Worm (Caenorhabditis elegans) whole organism, young adult: ENCODE data around the gene tor-2.
A peak's percentile ranks its signal among the peaks of the same experiment; 100 is the strongest.

Experiments
- C17E4.6 ChIP-seq: fragments of 200-800 bp; sonication (Bioruptor generic); IDR thresholded peaks from 2 replicates; pipeline ENCODE4 v1.3.6; 2022; ENCODE audit warnings: missing genetic modification reagents, missing genetic modification characterization, missing compliant biosample characterization
- D2030.7 ChIP-seq: fragments of 200-800 bp; sonication (Bioruptor generic); IDR thresholded peaks from 2 replicates; pipeline ENCODE4 v1.3.6; 2022; ENCODE audit warnings: missing genetic modification reagents, missing genetic modification characterization, missing compliant biosample characterization
- F22D6.2 ChIP-seq: sonication (generic microtip); optimal IDR thresholded peaks from 2 replicates; lab custom pipeline; 2016; ENCODE audit warnings: mild to moderate bottlenecking, missing genetic modification characterization, missing compliant biosample characterization
- F55B11.4 ChIP-seq: sonication (generic microtip); optimal IDR thresholded peaks from 2 replicates; lab custom pipeline; 2016; ENCODE audit warnings: missing compliant biosample characterization, missing genetic modification characterization, borderline replicate concordance; ENCODE audit not compliant: insufficient read depth
- K11D2.4 ChIP-seq: fragments of 200-800 bp; sonication (Bioruptor generic); IDR thresholded peaks from 2 replicates; pipeline ENCODE4 v1.3.6; 2022; ENCODE audit warnings: missing genetic modification reagents, missing genetic modification characterization, missing compliant biosample characterization
- K12H6.12 ChIP-seq: fragments of 200-800 bp; sonication (Bioruptor generic); optimal IDR thresholded peaks from 2 replicates; lab custom pipeline; 2018; ENCODE audit warnings: mild to moderate bottlenecking, missing genetic modification characterization, missing compliant biosample characterization
- T07F8.4 ChIP-seq: sonication (generic microtip); optimal IDR thresholded peaks from 2 replicates; lab custom pipeline; 2016; ENCODE audit warnings: mild to moderate bottlenecking, missing genetic modification characterization, moderate library complexity, missing compliant biosample characterization
- T26A5.8 ChIP-seq: sonication (generic microtip); optimal IDR thresholded peaks from 2 replicates; lab custom pipeline; 2016; ENCODE audit warnings: missing genetic modification characterization, missing compliant biosample characterization
- Y67H2A.10 ChIP-seq: fragments of 200-800 bp; sonication (Bioruptor generic); conservative IDR thresholded peaks from 2 replicates; pipeline ENCODE4 v1.3.6; 2022; ENCODE audit warnings: missing genetic modification reagents, missing genetic modification characterization, missing compliant biosample characterization
- ZK185.1 ChIP-seq: sonication (generic microtip); optimal IDR thresholded peaks from 2 replicates; lab custom pipeline; 2016; ENCODE audit warnings: mild to moderate bottlenecking, missing genetic modification characterization, missing compliant biosample characterization; ENCODE audit not compliant: poor library complexity, severe bottlenecking
- akir-1 ChIP-seq: fragments of 200-800 bp; sonication (Bioruptor generic); optimal IDR thresholded peaks from 2 replicates; lab custom pipeline; 2018; ENCODE audit warnings: mild to moderate bottlenecking, missing genetic modification characterization, moderate library complexity, missing compliant biosample characterization
- ama-1 ChIP-seq, 3 experiments: fragments of 150-350 bp in 1 of 3; sonication (generic microtip) in 2 of 3; optimal IDR thresholded peaks; 2 replicates each; lab custom pipeline; 2014 to 2018; ENCODE audit warnings: missing biosample characterization in 2 of 3, missing genetic modification characterization in 2 of 3, missing genetic modification reagents in 2 of 3
- aptf-2 ChIP-seq: fragments of 200-800 bp; sonication (Bioruptor generic); conservative IDR thresholded peaks from 2 replicates; pipeline ENCODE4 v1.3.6; 2022; ENCODE audit warnings: missing genetic modification reagents, missing genetic modification characterization, missing compliant biosample characterization
- athp-1 ChIP-seq: sonication (generic microtip); optimal IDR thresholded peaks from 2 replicates; lab custom pipeline; 2017; ENCODE audit warnings: mild to moderate bottlenecking, missing genetic modification characterization, missing compliant biosample characterization
- ccch-3 ChIP-seq: fragments of 200-800 bp; sonication (Bioruptor generic); optimal IDR thresholded peaks from 2 replicates; lab custom pipeline; 2018; ENCODE audit warnings: mild to moderate bottlenecking, missing genetic modification characterization, missing compliant biosample characterization
- cebp-2 ChIP-seq: fragments of 200-800 bp; sonication (Bioruptor generic); IDR thresholded peaks from 2 replicates; pipeline ENCODE4 v1.3.6; 2022; ENCODE audit warnings: missing genetic modification characterization, missing compliant biosample characterization
- ceh-100 ChIP-seq: fragments of 200-800 bp; sonication (Bioruptor generic); IDR thresholded peaks from 2 replicates; pipeline ENCODE4 v1.3.6; 2022; ENCODE audit warnings: missing genetic modification reagents, missing genetic modification characterization, missing compliant biosample characterization
- chd-7 ChIP-seq: sonication (generic microtip); optimal IDR thresholded peaks from 2 replicates; lab custom pipeline; 2016; ENCODE audit warnings: mild to moderate bottlenecking, missing genetic modification characterization, moderate library complexity, missing compliant biosample characterization
- die-1 ChIP-seq: sonication (generic microtip); optimal IDR thresholded peaks from 2 replicates; lab custom pipeline; 2016; ENCODE audit warnings: missing genotype, mild to moderate bottlenecking, missing genetic modification characterization, missing compliant biosample characterization
- efl-1 ChIP-seq: fragments of 150-350 bp; optimal IDR thresholded peaks from 2 replicates; lab custom pipeline; 2014; ENCODE audit warnings: missing biosample characterization, missing genetic modification reagents, missing genetic modification characterization
- egl-44 ChIP-seq: fragments of 200-800 bp; sonication (Bioruptor generic); IDR thresholded peaks from 2 replicates; pipeline ENCODE4 v1.3.6; 2022; ENCODE audit warnings: missing genetic modification reagents, missing genetic modification characterization, missing compliant biosample characterization
- fkh-3 ChIP-seq: sonication (generic microtip); optimal IDR thresholded peaks from 2 replicates; lab custom pipeline; 2016; ENCODE audit warnings: mild to moderate bottlenecking, missing genetic modification characterization, missing compliant biosample characterization
- him-1 ChIP-seq: sonication (generic microtip); optimal IDR thresholded peaks from 2 replicates; lab custom pipeline; 2016; ENCODE audit warnings: missing genotype, missing genetic modification reagents, missing genetic modification characterization, missing compliant biosample characterization
- hmg-1.2 ChIP-seq: fragments of 200-800 bp; sonication (Bioruptor generic); IDR thresholded peaks from 2 replicates; pipeline ENCODE4 v1.3.6; 2022; ENCODE audit warnings: missing genetic modification reagents, missing genetic modification characterization, missing compliant biosample characterization
- lin-35 ChIP-seq, 3 experiments: fragments of 150-350 bp in 2 of 3; sonication (generic microtip) in 1 of 3; optimal IDR thresholded peaks; 2 replicates each; lab custom pipeline; 2014 to 2018; ENCODE audit warnings: missing biosample characterization in 3 of 3, missing genetic modification characterization in 3 of 3, missing genetic modification reagents in 3 of 3
- lir-1 ChIP-seq: fragments of 200-800 bp; sonication (Bioruptor generic); conservative IDR thresholded peaks from 2 replicates; pipeline ENCODE4 v1.3.6; 2022; ENCODE audit warnings: missing genetic modification reagents, missing genetic modification characterization, missing compliant biosample characterization
- lsl-1 ChIP-seq: fragments of 200-800 bp; sonication (Bioruptor generic); optimal IDR thresholded peaks from 2 replicates; lab custom pipeline; 2018; ENCODE audit warnings: mild to moderate bottlenecking, missing genetic modification characterization, moderate library complexity, missing compliant biosample characterization
- mcd-1 ChIP-seq: fragments of 200-800 bp; sonication (Bioruptor generic); IDR thresholded peaks from 2 replicates; pipeline ENCODE4 v1.3.6; 2022; ENCODE audit warnings: missing genetic modification reagents, missing genetic modification characterization, missing compliant biosample characterization
- mel-28 ChIP-seq: sonication (generic microtip); optimal IDR thresholded peaks from 2 replicates; lab custom pipeline; 2016; ENCODE audit warnings: borderline replicate concordance, mild to moderate bottlenecking, missing genetic modification characterization, missing compliant biosample characterization
- mxl-1 ChIP-seq: sonication (generic microtip); optimal IDR thresholded peaks from 2 replicates; lab custom pipeline; 2016; ENCODE audit warnings: missing genetic modification characterization, missing compliant biosample characterization
- nhr-120 ChIP-seq: fragments of 200-800 bp; sonication (Bioruptor generic); IDR thresholded peaks from 2 replicates; pipeline ENCODE4 v1.3.6; 2022; ENCODE audit warnings: missing genetic modification characterization, missing compliant biosample characterization
- nhr-179 ChIP-seq: sonication (generic microtip); optimal IDR thresholded peaks from 2 replicates; lab custom pipeline; 2016; ENCODE audit warnings: mild to moderate bottlenecking, missing genetic modification characterization, missing compliant biosample characterization
- nhr-80 ChIP-seq: sonication (generic microtip); optimal IDR thresholded peaks from 2 replicates; lab custom pipeline; 2016; ENCODE audit warnings: missing genetic modification characterization, missing compliant biosample characterization
- pbrm-1 ChIP-seq: fragments of 200-800 bp; sonication (Bioruptor generic); IDR thresholded peaks from 2 replicates; pipeline ENCODE4 v1.3.6; 2022; ENCODE audit warnings: missing genetic modification reagents, missing genetic modification characterization, missing compliant biosample characterization
- rcor-1 ChIP-seq: fragments of 200-800 bp; sonication (Bioruptor generic); IDR thresholded peaks from 2 replicates; pipeline ENCODE4 v1.3.6; 2022; ENCODE audit warnings: missing genetic modification reagents, missing genetic modification characterization, missing compliant biosample characterization
- rpc-1 ChIP-seq, 2 experiments: fragments of 150-350 bp in 1 of 2; sonication (generic microtip) in 1 of 2; optimal IDR thresholded peaks; 2 replicates each; lab custom pipeline; 2014 to 2018; ENCODE audit warnings: missing biosample characterization in 1 of 2, missing genetic modification characterization in 1 of 2, missing genetic modification reagents in 1 of 2, missing genotype in 1 of 2
- sdz-38 ChIP-seq: sonication (generic microtip); optimal IDR thresholded peaks from 2 replicates; lab custom pipeline; 2016; ENCODE audit warnings: missing genotype, missing genetic modification characterization, missing compliant biosample characterization
- snpc-1.3 ChIP-seq: sonication (generic microtip); optimal IDR thresholded peaks from 2 replicates; lab custom pipeline; 2017; ENCODE audit warnings: missing genetic modification characterization, mild to moderate bottlenecking, missing compliant biosample characterization, antibody characterized with exemption, moderate library complexity, missing genotype, missing genetic modification reagents; ENCODE audit not compliant: insufficient read depth
- tlf-1 ChIP-seq: fragments of 200-800 bp; sonication (Bioruptor generic); optimal IDR thresholded peaks from 2 replicates; lab custom pipeline; 2018; ENCODE audit warnings: mild to moderate bottlenecking, missing genetic modification characterization, missing compliant biosample characterization
- unc-130 ChIP-seq: sonication (generic microtip); optimal IDR thresholded peaks from 2 replicates; lab custom pipeline; 2016; ENCODE audit warnings: missing genetic modification reagents, missing genetic modification characterization, missing compliant biosample characterization
- unc-62 ChIP-seq: fragments of 150-350 bp; optimal IDR thresholded peaks from 2 replicates; lab custom pipeline; 2014; ENCODE audit warnings: missing biosample characterization, missing genetic modification reagents, missing genetic modification characterization
- zfh-2 ChIP-seq: fragments of 200-800 bp; sonication (Bioruptor generic); conservative IDR thresholded peaks from 2 replicates; pipeline ENCODE4 v1.3.6; 2022; ENCODE audit warnings: missing genetic modification reagents, missing genetic modification characterization, missing compliant biosample characterization
- ztf-22 ChIP-seq: fragments of 200-800 bp; sonication (Bioruptor generic); optimal IDR thresholded peaks from 2 replicates; lab custom pipeline; 2018; ENCODE audit warnings: mild to moderate bottlenecking, missing genetic modification characterization, moderate library complexity, missing compliant biosample characterization
- ztf-28 ChIP-seq: fragments of 200-800 bp; sonication (Bioruptor generic); IDR thresholded peaks from 2 replicates; pipeline ENCODE4 v1.3.6; 2022; ENCODE audit warnings: missing genetic modification reagents, missing genetic modification characterization, missing compliant biosample characterization
- ztf-3 ChIP-seq: fragments of 200-800 bp; sonication (Bioruptor generic); optimal IDR thresholded peaks from 2 replicates; lab custom pipeline; 2018; ENCODE audit warnings: mild to moderate bottlenecking, missing genetic modification characterization, missing compliant biosample characterization
- ztf-6 ChIP-seq: fragments of 200-800 bp; sonication (Bioruptor generic); IDR thresholded peaks from 2 replicates; pipeline ENCODE4 v1.3.6; 2022; ENCODE audit warnings: missing genetic modification reagents, missing genetic modification characterization, missing compliant biosample characterization

The tor-2 gene

DNA sequence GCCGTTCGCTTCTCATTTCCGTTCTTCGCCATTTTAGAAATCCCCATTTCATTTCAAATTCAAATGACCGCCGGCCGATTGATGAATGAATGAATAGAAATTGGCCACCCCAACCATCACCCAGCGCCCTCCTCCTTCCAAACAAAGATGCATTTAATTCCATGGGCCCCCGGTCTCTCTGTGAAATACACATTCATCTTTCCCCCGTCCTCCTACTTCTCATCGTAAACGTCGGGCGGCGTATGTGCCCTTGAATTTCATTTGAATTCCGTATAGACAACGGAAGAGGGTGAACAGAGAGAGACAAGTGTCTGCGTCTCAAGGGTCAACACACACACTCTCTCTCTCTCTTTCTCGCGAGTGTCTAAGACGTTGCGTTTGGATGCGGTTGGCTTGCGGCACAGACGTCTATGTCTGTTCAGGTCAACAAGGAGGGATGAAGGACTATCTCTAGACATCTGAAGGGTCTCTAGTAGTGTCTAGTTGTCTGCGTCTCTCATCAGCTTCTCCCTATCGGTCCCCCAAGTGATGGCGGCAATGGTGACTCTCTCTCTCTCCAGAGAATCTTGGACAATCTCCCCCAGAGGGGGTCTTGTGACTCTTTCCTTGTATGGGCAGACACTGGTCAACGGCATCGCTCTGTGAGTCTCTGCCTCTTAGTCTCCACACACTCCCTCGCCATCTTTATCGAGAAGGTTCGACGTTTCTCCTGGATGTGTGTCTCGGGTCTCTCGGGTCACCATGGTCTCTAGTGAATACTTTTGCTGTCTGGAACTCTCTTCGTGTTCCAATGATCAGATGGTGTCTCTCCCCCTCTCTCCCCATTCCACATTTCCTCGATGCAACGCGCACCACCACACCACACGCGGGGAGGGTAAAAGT lies 48.9 kb upstream of the tor-2 start (continued):
- TF ChIP-seq unc-62 (GFP tag; lab: Kevin White, UChicago) (no peak), C17E4.6 (GFP tag; lab: Robert Waterston, UW) (no peak), him-1 (tag; lab: Kevin White, UChicago) (no peak), K12H6.12 (peak; percentile 58), ztf-28 (GFP tag; lab: Robert Waterston, UW) (no peak), nhr-179 (tag; lab: Kevin White, UChicago) (no peak), efl-1 (GFP tag; lab: Kevin White, UChicago) (no peak), nhr-120 (GFP tag; lab: Robert Waterston, UW) (no peak), egl-44 (GFP tag; lab: Robert Waterston, UW) (no peak), ztf-22 (no peak), T07F8.4 (tag; lab: Kevin White, UChicago) (no peak), pbrm-1 (GFP tag; lab: Robert Waterston, UW) (0 out of 2 replicates have a peak, but pooled peaks have one; percentile 62), zfh-2 (no peak), sdz-38 (tag; lab: Kevin White, UChicago) (no peak), ztf-3 (no peak), Y67H2A.10 (GFP tag; lab: Robert Waterston, UW) (no peak), ccch-3 (GFP tag; lab: Kevin White, UChicago) (no peak), die-1 (tag; lab: Kevin White, UChicago) (no peak), athp-1 (tag; lab: Kevin White, UChicago) (no peak), K11D2.4 (GFP tag; lab: Robert Waterston, UW) (peak; percentile 62; the same call in 1 of the 2 replicates), rcor-1 (GFP tag; lab: Robert Waterston, UW) (peak; percentile 32; the same call in 1 of the 2 replicates), cebp-2 (no peak), mel-28 (tag; lab: Kevin White, UChicago) (no peak), unc-130 (GFP tag; lab: Kevin White, UChicago) (no peak), lir-1 (GFP tag; lab: Robert Waterston, UW) (no peak), ceh-100 (GFP tag; lab: Robert Waterston, UW) (peak; percentile 28; the same call in 1 of the 2 replicates), snpc-1.3 (tag; lab: Kevin White, UChicago) (no peak), rpc-1 (optimal IDR thresholded peaks at IDR 0.05; lab: Kevin White, UChicago) (peak; percentile 10), rpc-1 (tag; optimal IDR thresholded peaks at IDR 0.05; lab: Kevin White, UChicago) (no peak), ZK185.1 (peak; percentile 58), akir-1 (GFP tag; lab: Kevin White, UChicago) (no peak), chd-7 (peak; percentile 78), F22D6.2 (no peak), hmg-1.2 (no peak; the same call in 1 of the 2 replicates), lin-35 (GFP tag; optimal IDR thresholded peaks at IDR 0.05; lab: Kevin White, UChicago) (peak in 1 of 3 experiments; percentile 73), nhr-80 (tag; lab: Kevin White, UChicago) (no peak), fkh-3 (tag; lab: Kevin White, UChicago) (no peak), mcd-1 (GFP tag; lab: Robert Waterston, UW) (peak; percentile 71), lsl-1 (GFP tag; lab: Kevin White, UChicago) (no peak), D2030.7 (GFP tag; lab: Robert Waterston, UW) (no peak), F55B11.4 (tag; lab: Kevin White, UChicago) (no peak), aptf-2 (GFP tag; lab: Robert Waterston, UW) (0 out of 2 replicates have a peak, but pooled peaks have one; percentile 28), ama-1 (optimal IDR thresholded peaks at IDR 0.05; lab: Kevin White, UChicago) (no peak), ama-1 (GFP tag; optimal IDR thresholded peaks at IDR 0.05; lab: Kevin White, UChicago) (no peak), T26A5.8 (tag; lab: Kevin White, UChicago) (no peak), ztf-6 (no peak), mxl-1 (tag; lab: Kevin White, UChicago) (no peak), tlf-1 (peak; percentile 14)
